Fruit fly (Drosophila melanogaster) whole organism, wandering third instar larva: ENCODE measurements around the gene Mf.

Experiments
- CG32264 ChIP-seq: fragments of 200-800 bp; sonication (Bioruptor generic); optimal IDR thresholded peaks from 2 replicates; lab custom pipeline; 2016; ENCODE audit warnings: missing biosample characterization, missing genetic modification characterization
- dsf ChIP-seq: sonication (Bioruptor generic); optimal IDR thresholded peaks from 2 replicates; lab custom pipeline; 2016; ENCODE audit warnings: missing biosample characterization, missing genetic modification characterization, borderline replicate concordance
- lola ChIP-seq: fragments of >200 bp; optimal IDR thresholded peaks from 2 replicates; lab custom pipeline; 2017; ENCODE audit warnings: missing biosample characterization, missing genetic modification characterization

DNA sequence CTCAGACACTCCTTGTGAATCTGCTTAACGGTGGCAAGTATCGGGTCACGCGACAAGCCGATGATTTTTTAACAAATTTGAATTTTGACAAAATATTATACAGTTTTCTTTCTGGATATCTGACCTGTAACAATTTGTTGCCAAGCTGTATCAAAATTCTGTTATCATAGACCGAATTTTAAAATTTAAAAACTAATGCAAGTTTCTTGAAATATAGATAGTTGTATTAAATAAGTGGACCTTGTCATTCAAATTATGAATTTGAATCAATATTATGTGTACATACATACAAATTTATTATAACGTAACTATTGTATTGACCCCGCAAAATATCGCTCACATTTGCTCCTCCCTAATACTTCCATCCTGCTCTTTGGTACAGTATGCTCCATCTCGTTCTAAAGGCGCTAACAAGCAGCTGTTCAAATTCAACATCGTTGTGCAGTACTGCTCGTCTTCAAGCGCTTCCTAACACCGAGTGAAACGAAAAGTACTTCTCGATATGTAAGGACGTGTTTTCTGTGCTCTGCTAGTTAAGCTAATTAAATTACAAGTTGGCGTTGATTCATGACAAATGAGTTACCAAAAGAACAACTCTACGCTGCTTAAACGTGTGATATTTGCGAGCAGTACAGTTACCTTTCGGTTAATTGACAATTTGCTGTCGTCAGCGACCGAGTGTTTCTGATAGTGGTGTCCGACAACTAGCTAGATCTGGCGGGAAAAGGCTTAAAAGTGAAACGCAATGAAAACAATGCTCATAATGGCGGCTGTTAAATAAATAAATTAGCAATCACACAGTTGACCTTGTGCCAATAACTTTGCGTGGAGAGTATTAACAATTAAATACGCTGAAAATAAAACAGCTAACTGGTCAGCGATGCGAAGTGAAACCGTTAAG is 15.1 kb upstream of the Mf start, which contains the start of the genes Kpc1 and CG42542:
- TF ChIP-seq lola (GFP tag; lab: Kevin White, UChicago) (no peak), dsf (peak; percentile 72), CG32264 (peak; percentile 70)
